Worm (Caenorhabditis elegans): ENCODE measurements around the gene srz-5.

DNA sequence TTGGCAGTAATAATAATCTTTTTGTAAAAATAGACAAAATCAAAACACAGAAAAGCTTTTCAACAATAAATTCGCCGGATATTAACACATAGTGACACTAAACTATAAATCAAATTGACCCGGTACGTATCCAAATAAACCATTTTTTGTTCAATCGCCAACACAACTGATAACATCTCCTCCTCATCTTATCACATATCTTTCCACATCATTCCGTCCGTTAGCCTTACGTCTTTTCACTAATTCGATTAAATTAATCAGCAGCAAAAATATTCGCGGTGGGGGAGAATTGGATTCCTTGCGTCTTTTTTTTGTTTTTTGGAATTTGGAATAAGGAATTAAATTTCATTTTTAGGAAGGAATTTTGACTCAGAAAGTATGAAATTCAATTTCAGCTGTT is 42.1 kb upstream of the srz-5 start:
- TF ChIP-seq aly-1 (tag; optimal IDR thresholded peaks at IDR 0.05) = no peak
- TF ChIP-seq ceh-13 (GFP tag; optimal IDR thresholded peaks at IDR 0.05) = no peak
